Fruit fly (Drosophila melanogaster): Measurements from ENCODE around the gene CG13312.

DNA sequence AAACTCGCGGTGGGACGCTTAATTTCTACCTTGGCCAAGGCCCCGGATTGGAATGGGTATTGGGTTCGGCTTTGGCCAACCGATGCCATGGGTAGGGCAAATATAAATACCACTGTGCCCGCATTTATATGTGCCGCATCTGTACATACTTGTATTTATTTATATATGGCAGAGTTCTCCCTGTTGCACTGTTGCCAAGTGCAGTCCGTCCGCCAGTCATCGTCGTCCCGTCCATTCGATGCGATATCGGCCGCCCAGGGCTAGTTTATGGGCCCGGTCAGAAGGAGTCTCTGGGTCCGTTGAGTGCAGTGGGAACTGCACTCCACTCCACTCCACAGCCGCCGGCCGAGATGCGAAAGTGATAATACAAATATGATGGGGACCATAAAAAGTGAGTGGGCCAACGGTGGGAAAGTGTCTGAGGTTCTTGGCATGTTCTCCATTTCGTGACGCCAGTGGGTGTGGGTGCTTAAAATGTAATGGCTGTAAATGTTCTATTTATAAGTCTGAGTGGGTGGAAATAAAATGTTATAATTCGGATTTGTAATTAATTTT, 15.9 kb upstream of the CG13312 start:
- no peak for TF ChIP-seq HmgZ (tag; optimal IDR thresholded peaks at IDR 0.05)
- TF ChIP-seq CG15696 (tag; optimal IDR thresholded peaks at IDR 0.05), result no peak
